Fruit fly (Drosophila melanogaster): ENCODE results near the gene hfw.

The hfw gene

dm6 chrX:1714874-1715273, 45.5 kb downstream of the hfw start:
- no peak for TF ChIP-seq Rel (GFP tag; optimal IDR thresholded peaks at IDR 0.05)
- TF ChIP-seq Rel (tag; optimal IDR thresholded peaks at IDR 0.05), result no peak
- peak; percentile 92 for TF ChIP-seq Dfd (GFP tag; optimal IDR thresholded peaks at IDR 0.05)
- no peak for TF ChIP-seq br (GFP tag; optimal IDR thresholded peaks at IDR 0.05)
- TF ChIP-seq lola (GFP tag; optimal IDR thresholded peaks at IDR 0.05), result no peak

Measured in whole organism, wandering third instar larva.